Worm (Caenorhabditis elegans) whole organism, mixed stage, embryonic: ENCODE data around the gene pfk-1.1.

Experiments used
- elt-1 ChIP-seq: sonication (generic microtip); optimal IDR thresholded peaks from 2 replicates; lab custom pipeline; 2017; ENCODE audit warnings: missing genetic modification characterization, mild to moderate bottlenecking, missing compliant biosample characterization, antibody characterized with exemption, moderate library complexity, borderline replicate concordance; ENCODE audit not compliant: insufficient read depth
- unc-120 ChIP-seq: sonication (generic microtip); optimal IDR thresholded peaks from 2 replicates; lab custom pipeline; 2017; ENCODE audit warnings: missing genetic modification characterization, missing compliant biosample characterization; ENCODE audit not compliant: poor library complexity, severe bottlenecking
- unc-62 ChIP-seq: fragments of 150-350 bp; optimal IDR thresholded peaks from 2 replicates; lab custom pipeline; 2014; ENCODE audit warnings: missing biosample characterization, missing genetic modification reagents, missing genetic modification characterization

ce11 chrX:2970212-2970611 is 29.5 kb downstream of the pfk-1.1 start:
- TF ChIP-seq elt-1 (tag; lab: Kevin White, UChicago) = no peak
- no peak for TF ChIP-seq unc-62 (GFP tag; lab: Kevin White, UChicago)
- TF ChIP-seq unc-120 (tag; lab: Kevin White, UChicago) = no peak
